Worm (Caenorhabditis elegans) whole organism, L3 larva: ENCODE results near the gene smrc-1.

Experiments used
- ama-1 ChIP-seq: fragments of 150-350 bp; optimal IDR thresholded peaks from 2 replicates; lab custom pipeline; 2018
- eor-1 ChIP-seq, 2 experiments: fragments of 150-350 bp; optimal IDR thresholded peaks; 2 replicates each; lab custom pipeline; 2014 to 2018; ENCODE audit warnings: missing biosample characterization in 2 of 2, missing genetic modification characterization in 2 of 2
- nhr-77 ChIP-seq: fragments of 150-350 bp; optimal IDR thresholded peaks from 2 replicates; lab custom pipeline; 2014; ENCODE audit warnings: missing biosample characterization, missing genetic modification characterization
- snpc-4 ChIP-seq: fragments of 150-350 bp; optimal IDR thresholded peaks from 2 replicates; lab custom pipeline; 2014; ENCODE audit warnings: missing biosample characterization, missing genetic modification characterization

Gene smrc-1

DNA sequence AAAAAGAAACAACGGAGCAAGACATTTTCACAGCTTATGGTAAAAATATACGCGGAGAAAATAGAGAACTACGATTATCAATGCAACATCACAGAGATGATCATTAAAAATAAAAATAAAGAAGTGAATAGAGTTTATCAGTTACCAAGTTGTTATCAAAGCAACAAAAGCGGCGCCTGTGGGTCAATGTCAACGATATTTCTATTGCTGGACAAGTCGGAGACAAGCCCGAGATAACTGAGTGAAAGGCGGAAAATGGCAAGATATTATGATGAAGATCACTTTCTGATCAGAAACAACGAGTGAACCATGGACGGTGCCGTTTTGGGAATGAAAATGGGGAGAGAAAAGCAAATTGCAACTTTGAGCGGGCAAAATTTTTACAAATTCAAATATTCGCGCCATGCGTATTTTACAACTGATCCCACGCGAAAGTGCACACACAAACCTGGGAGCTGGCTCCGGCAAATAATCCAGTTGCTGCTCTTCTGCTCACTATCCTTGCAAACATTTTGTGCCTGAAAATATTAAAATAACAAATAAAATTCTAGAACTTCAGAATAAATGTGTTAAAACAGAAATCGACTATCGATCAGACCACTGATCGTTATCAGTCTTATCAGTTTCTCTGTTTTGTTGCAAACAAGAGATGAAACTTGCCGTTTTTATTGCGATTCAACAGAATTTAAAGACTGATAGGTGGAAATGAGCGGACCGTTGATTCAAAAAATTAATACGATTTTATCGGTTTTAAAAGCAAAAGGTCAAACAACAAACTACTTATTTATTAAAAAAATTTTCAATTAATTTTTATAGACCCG is 51.8 kb downstream of the smrc-1 start, which contains the start of gene mel-32 (continued):
- TF ChIP-seq eor-1 (tag; optimal IDR thresholded peaks at IDR 0.05; lab: Kevin White, UChicago) (no peak), nhr-77 (tag; lab: Kevin White, UChicago) (no peak), snpc-4 (tag; lab: Kevin White, UChicago) (no peak), ama-1 (lab: Kevin White, UChicago) (peak; percentile 22)
- TF ChIP-seq, all 47 proteins: peak for 6
